Worm (Caenorhabditis elegans) whole organism, L4 larva: ENCODE data around the gene T27E4.5.

Experiments used
- D1046.2 ChIP-seq: fragments of 200-800 bp; sonication (Bioruptor generic); IDR thresholded peaks from 2 replicates; pipeline ENCODE4 v1.3.6; 2022; ENCODE audit warnings: missing genetic modification characterization, missing compliant biosample characterization
- F26F4.8 ChIP-seq: fragments of 200-800 bp; sonication (Bioruptor generic); conservative IDR thresholded peaks from 2 replicates; pipeline ENCODE4 v1.3.6; 2022; ENCODE audit warnings: missing genetic modification characterization, missing compliant biosample characterization
- F37D6.2 ChIP-seq: sonication (generic microtip); optimal IDR thresholded peaks from 2 replicates; lab custom pipeline; 2016; ENCODE audit warnings: mild to moderate bottlenecking, missing genetic modification characterization, missing compliant biosample characterization
- F44E2.7 ChIP-seq: fragments of 200-800 bp; sonication (Bioruptor generic); IDR thresholded peaks from 2 replicates; pipeline ENCODE4 v2.1.2; 2022; ENCODE audit warnings: missing genetic modification characterization, missing compliant biosample characterization
- F49E8.2 ChIP-seq: sonication (generic microtip); optimal IDR thresholded peaks from 2 replicates; lab custom pipeline; 2016; ENCODE audit warnings: missing compliant biosample characterization, mild to moderate bottlenecking, missing genetic modification characterization, borderline replicate concordance
- R02D3.7 ChIP-seq: fragments of 150-350 bp; sonication (generic microtip); optimal IDR thresholded peaks from 3 replicates; lab custom pipeline; 2014; ENCODE audit warnings: missing biosample characterization, missing genetic modification characterization
- Y105C5A.15 ChIP-seq: fragments of 200-800 bp; sonication (Bioruptor generic); IDR thresholded peaks from 2 replicates; pipeline ENCODE4 v1.3.6; 2022; ENCODE audit warnings: missing genetic modification characterization, missing compliant biosample characterization
- Y48G9A.11 ChIP-seq: fragments of 200-800 bp; sonication (Bioruptor generic); IDR thresholded peaks from 2 replicates; pipeline ENCODE4 v1.3.6; 2022; ENCODE audit warnings: missing genetic modification reagents, missing genetic modification characterization, missing compliant biosample characterization
- Y75B8A.6 ChIP-seq: fragments of 200-800 bp; sonication (Bioruptor generic); IDR thresholded peaks from 2 replicates; pipeline ENCODE4 v1.3.6; 2022; ENCODE audit warnings: missing genetic modification reagents, missing genetic modification characterization, missing compliant biosample characterization
- aha-1 ChIP-seq: fragments of 150-350 bp; peaks from one replicate; lab custom pipeline; 2014; ENCODE audit warnings: missing biosample characterization, missing genetic modification characterization
- aly-2 ChIP-seq: sonication (generic microtip); optimal IDR thresholded peaks from 2 replicates; lab custom pipeline; 2018; ENCODE audit warnings: missing biosample characterization, missing genetic modification characterization
- arid-1 ChIP-seq: fragments of 200-800 bp; sonication (Bioruptor generic); conservative IDR thresholded peaks from 2 replicates; pipeline ENCODE4 v1.3.6; 2022; ENCODE audit warnings: missing genetic modification reagents, missing genetic modification characterization, missing compliant biosample characterization
- ceh-32 ChIP-seq: sonication (generic microtip); optimal IDR thresholded peaks from 2 replicates; lab custom pipeline; 2016; ENCODE audit warnings: mild to moderate bottlenecking, missing genetic modification characterization, missing compliant biosample characterization; ENCODE audit not compliant: poor library complexity
- ceh-82 ChIP-seq: sonication (generic microtip); optimal IDR thresholded peaks from 2 replicates; lab custom pipeline; 2017; ENCODE audit warnings: missing biosample characterization, missing genetic modification characterization
- ces-1 ChIP-seq: fragments of 150-350 bp; sonication (generic microtip); optimal IDR thresholded peaks from 4 replicates; lab custom pipeline; 2014; ENCODE audit warnings: missing biosample characterization, missing genetic modification reagents, missing genetic modification characterization
- daf-12 ChIP-seq: fragments of 150-350 bp; optimal IDR thresholded peaks from 2 replicates; lab custom pipeline; 2014; ENCODE audit warnings: missing biosample characterization, missing genetic modification reagents, missing genetic modification characterization
- daf-16 ChIP-seq, 3 experiments: sonication (generic microtip); optimal IDR thresholded peaks; 2 replicates each; lab custom pipeline; 2016 to 2017; ENCODE audit warnings: missing genetic modification characterization in 3 of 3, missing genetic modification reagents in 3 of 3, mild to moderate bottlenecking in 2 of 3, missing compliant biosample characterization in 2 of 3, missing biosample characterization in 1 of 3, moderate library complexity in 1 of 3
- daf-19 ChIP-seq: fragments of 200-800 bp; sonication (Bioruptor generic); conservative IDR thresholded peaks from 2 replicates; pipeline ENCODE4 v1.3.6; 2022; ENCODE audit warnings: missing genetic modification characterization, missing compliant biosample characterization
- dmd-8 ChIP-seq: fragments of 200-800 bp; sonication (Bioruptor generic); IDR thresholded peaks from 2 replicates; pipeline ENCODE4 v1.3.6; 2022; ENCODE audit warnings: missing genetic modification characterization, missing compliant biosample characterization
- dmd-9 ChIP-seq: fragments of 200-800 bp; sonication (Bioruptor generic); IDR thresholded peaks from 2 replicates; pipeline ENCODE4 v1.3.6; 2022; ENCODE audit warnings: missing genetic modification reagents, missing genetic modification characterization, missing compliant biosample characterization
- egl-43 ChIP-seq: fragments of 200-800 bp; sonication (Bioruptor generic); IDR thresholded peaks from 2 replicates; pipeline ENCODE4 v1.3.6; 2022; ENCODE audit warnings: missing genetic modification reagents, missing genetic modification characterization, missing compliant biosample characterization
- hif-1 ChIP-seq, 2 experiments: sonication (generic microtip); optimal IDR thresholded peaks; 2 replicates each; lab custom pipeline; 2016 to 2017; ENCODE audit warnings: missing compliant biosample characterization in 2 of 2, missing genetic modification characterization in 2 of 2, missing genetic modification reagents in 2 of 2, missing genotype in 2 of 2, mild to moderate bottlenecking in 1 of 2
- hlh-11 ChIP-seq: fragments of 200-800 bp; sonication (Bioruptor generic); optimal IDR thresholded peaks from 2 replicates; lab custom pipeline; 2018; ENCODE audit warnings: mild to moderate bottlenecking, missing genetic modification characterization, missing compliant biosample characterization
- hlh-30 ChIP-seq: sonication (generic microtip); optimal IDR thresholded peaks from 2 replicates; lab custom pipeline; 2017; ENCODE audit warnings: antibody characterized with exemption, mild to moderate bottlenecking, missing genetic modification characterization, missing compliant biosample characterization; ENCODE audit not compliant: insufficient read depth
- hmg-1.1 ChIP-seq: fragments of 200-800 bp; sonication (Bioruptor generic); IDR thresholded peaks from 2 replicates; pipeline ENCODE4 v1.3.6; 2022; ENCODE audit warnings: missing genetic modification reagents, missing genetic modification characterization, missing compliant biosample characterization
- lin-13 ChIP-seq: fragments of 150-350 bp; optimal IDR thresholded peaks from 2 replicates; lab custom pipeline; 2014; ENCODE audit warnings: missing biosample characterization, missing genetic modification reagents, missing genetic modification characterization
- lin-15B ChIP-seq: fragments of 150-350 bp; sonication (generic microtip); optimal IDR thresholded peaks from 3 replicates; lab custom pipeline; 2014; ENCODE audit warnings: missing biosample characterization, missing genetic modification characterization
- lir-3 ChIP-seq: sonication (generic microtip); optimal IDR thresholded peaks from 2 replicates; lab custom pipeline; 2016; ENCODE audit warnings: mild to moderate bottlenecking, missing genetic modification characterization, missing compliant biosample characterization
- lsy-2 ChIP-seq, 2 experiments: fragments of 150-350 bp in 1 of 2; sonication (generic microtip) in 1 of 2; optimal IDR thresholded peaks; 2 replicates each; lab custom pipeline; 2014 to 2017; ENCODE audit warnings: missing biosample characterization in 2 of 2, missing genetic modification characterization in 2 of 2
- madf-5 ChIP-seq, 2 experiments: fragments of 200-800 bp; sonication (Bioruptor generic); IDR thresholded peaks; 2 replicates each; pipeline ENCODE4 v1.3.6; 2022; ENCODE audit warnings: missing compliant biosample characterization in 2 of 2, missing genetic modification characterization in 2 of 2
- mdt-29 ChIP-seq: fragments of 200-800 bp; sonication (Bioruptor generic); IDR thresholded peaks from 2 replicates; pipeline ENCODE4 v1.3.6; 2022; ENCODE audit warnings: missing genetic modification reagents, missing genetic modification characterization, missing compliant biosample characterization
- mep-1 ChIP-seq: fragments of 150-350 bp; sonication (generic microtip); optimal IDR thresholded peaks from 3 replicates; lab custom pipeline; 2014; ENCODE audit warnings: missing biosample characterization, missing genetic modification characterization
- mes-2 ChIP-seq: sonication (generic microtip); optimal IDR thresholded peaks from 2 replicates; lab custom pipeline; 2016; ENCODE audit warnings: missing genotype, mild to moderate bottlenecking, missing genetic modification characterization, missing compliant biosample characterization; ENCODE audit not compliant: poor library complexity, severe bottlenecking
- mxl-2 ChIP-seq: fragments of 200-800 bp; sonication (Bioruptor generic); conservative IDR thresholded peaks from 2 replicates; pipeline ENCODE4 v1.3.6; 2022; ENCODE audit warnings: missing genetic modification reagents, missing genetic modification characterization, missing compliant biosample characterization
- nhr-102 ChIP-seq: sonication (generic microtip); optimal IDR thresholded peaks from 2 replicates; lab custom pipeline; 2016; ENCODE audit warnings: mild to moderate bottlenecking, missing genetic modification characterization, moderate library complexity, missing compliant biosample characterization
- nhr-237 ChIP-seq: sonication (generic microtip); optimal IDR thresholded peaks from 2 replicates; lab custom pipeline; 2017; ENCODE audit warnings: missing biosample characterization, missing genetic modification characterization
- nhr-28 ChIP-seq: fragments of 150-350 bp; optimal IDR thresholded peaks from 2 replicates; lab custom pipeline; 2014; ENCODE audit warnings: missing biosample characterization, missing genetic modification characterization
- nhr-48 ChIP-seq: sonication (generic microtip); optimal IDR thresholded peaks from 2 replicates; lab custom pipeline; 2016; ENCODE audit warnings: mild to moderate bottlenecking, missing genetic modification characterization, missing compliant biosample characterization
- nhr-77 ChIP-seq: fragments of 150-350 bp; optimal IDR thresholded peaks from 2 replicates; lab custom pipeline; 2014; ENCODE audit warnings: missing biosample characterization, missing genetic modification characterization
- php-3 ChIP-seq: fragments of 200-800 bp; sonication (Bioruptor generic); IDR thresholded peaks from 2 replicates; pipeline ENCODE4 v1.3.6; 2022; ENCODE audit warnings: missing genetic modification reagents, missing genetic modification characterization, missing compliant biosample characterization
- rbr-2 ChIP-seq: sonication (generic microtip); optimal IDR thresholded peaks from 2 replicates; lab custom pipeline; 2016; ENCODE audit warnings: missing genotype, missing genetic modification characterization, missing compliant biosample characterization
- sdz-12 ChIP-seq: fragments of 200-800 bp; sonication (Bioruptor generic); optimal IDR thresholded peaks from 2 replicates; lab custom pipeline; 2018; ENCODE audit warnings: mild to moderate bottlenecking, missing genetic modification characterization, missing compliant biosample characterization
- set-16 ChIP-seq: fragments of 200-800 bp; sonication (Bioruptor generic); IDR thresholded peaks from 2 replicates; pipeline ENCODE4 v1.3.6; 2022; ENCODE audit warnings: missing genetic modification reagents, missing genetic modification characterization, missing compliant biosample characterization
- skn-1 ChIP-seq: fragments of 150-350 bp; optimal IDR thresholded peaks from 2 replicates; lab custom pipeline; 2014; ENCODE audit warnings: missing biosample characterization, missing genetic modification characterization
- snpc-1.2 ChIP-seq: fragments of 200-800 bp; sonication (Bioruptor generic); IDR thresholded peaks from 2 replicates; pipeline ENCODE4 v1.3.6; 2022; ENCODE audit warnings: missing genetic modification reagents, missing genetic modification characterization, missing compliant biosample characterization
- snpc-4 ChIP-seq: fragments of 150-350 bp; optimal IDR thresholded peaks from 2 replicates; lab custom pipeline; 2014; ENCODE audit warnings: missing biosample characterization, missing genetic modification characterization
- spr-1 ChIP-seq: sonication (generic microtip); optimal IDR thresholded peaks from 2 replicates; lab custom pipeline; 2016; ENCODE audit warnings: mild to moderate bottlenecking, missing genetic modification characterization, missing compliant biosample characterization
- spr-3 ChIP-seq: fragments of 200-800 bp; sonication (Bioruptor generic); optimal IDR thresholded peaks from 2 replicates; lab custom pipeline; 2018; ENCODE audit warnings: mild to moderate bottlenecking, missing genetic modification characterization, missing compliant biosample characterization
- unc-39 ChIP-seq: sonication (generic microtip); optimal IDR thresholded peaks from 2 replicates; lab custom pipeline; 2017; ENCODE audit warnings: missing biosample characterization, missing genetic modification characterization
- zag-1 ChIP-seq: fragments of 150-350 bp; optimal IDR thresholded peaks from 2 replicates; lab custom pipeline; 2014; ENCODE audit warnings: missing biosample characterization, missing genetic modification characterization
- zfp-2 ChIP-seq: sonication (generic microtip); optimal IDR thresholded peaks from 2 replicates; lab custom pipeline; 2016; ENCODE audit warnings: mild to moderate bottlenecking, missing genetic modification characterization, missing compliant biosample characterization
- ztf-7 ChIP-seq: fragments of 150-350 bp; optimal IDR thresholded peaks from 2 replicates; lab custom pipeline; 2014; ENCODE audit warnings: missing biosample characterization, missing genetic modification characterization

The T27E4.5 gene

DNA sequence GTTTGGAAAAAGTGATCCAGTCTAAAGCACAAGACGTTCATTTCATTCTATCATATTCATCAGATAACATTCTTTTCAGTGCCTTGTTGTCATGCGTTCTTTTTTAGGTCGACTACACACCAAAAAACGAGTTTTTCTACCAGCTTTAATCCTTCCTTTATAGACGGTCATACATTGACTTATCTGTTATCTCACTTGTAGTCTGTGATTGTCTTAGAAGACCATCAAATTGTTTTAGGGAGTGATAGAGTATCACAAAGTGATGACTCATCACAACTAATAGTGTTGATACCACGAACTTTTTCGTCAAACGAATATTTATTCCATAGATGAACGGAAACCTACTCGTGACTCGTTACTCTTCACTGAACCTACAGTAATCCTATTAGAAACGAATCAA lies 16.3 kb upstream of the T27E4.5 start:
- TF ChIP-seq set-16 (no peak), mdt-29 (no peak), snpc-1.2 (GFP tag; lab: Robert Waterston, UW) (no peak), nhr-102 (tag; lab: Kevin White, UChicago) (no peak), dmd-9 (GFP tag; lab: Robert Waterston, UW) (no peak), lir-3 (no peak), daf-12 (tag; lab: Kevin White, UChicago) (no peak), skn-1 (no peak), nhr-77 (tag; lab: Kevin White, UChicago) (no peak), zag-1 (tag; lab: Kevin White, UChicago) (no peak), hmg-1.1 (GFP tag; lab: Robert Waterston, UW) (0 out of 2 replicates have a peak, but pooled peaks have one; percentile 19), hlh-30 (tag; lab: Kevin White, UChicago) (peak; percentile 62), snpc-4 (tag; lab: Kevin White, UChicago) (no peak), F44E2.7 (GFP tag; lab: Robert Waterston, UW) (no peak), lin-13 (GFP tag; lab: Kevin White, UChicago) (no peak), hif-1 (tag; optimal IDR thresholded peaks at IDR 0.05; lab: Kevin White, UChicago) (no peak), hlh-11 (tag; lab: Kevin White, UChicago) (peak; percentile 67), daf-19 (GFP tag; lab: Robert Waterston, UW) (no peak), daf-16 (GFP tag; optimal IDR thresholded peaks at IDR 0.05; lab: Kevin White, UChicago) (no peak), daf-16 (tag; optimal IDR thresholded peaks at IDR 0.05; lab: Kevin White, UChicago) (peak; percentile 25), dmd-8 (no peak), unc-39 (tag; lab: Kevin White, UChicago) (no peak), D1046.2 (GFP tag; lab: Robert Waterston, UW) (no peak), aly-2 (tag; lab: Kevin White, UChicago) (no peak), rbr-2 (tag; lab: Kevin White, UChicago) (no peak), mxl-2 (GFP tag; lab: Robert Waterston, UW) (no peak), Y48G9A.11 (GFP tag; lab: Robert Waterston, UW) (no peak), F26F4.8 (no peak), egl-43 (GFP tag; lab: Robert Waterston, UW) (no peak), lsy-2 (tag; optimal IDR thresholded peaks at IDR 0.05; lab: Kevin White, UChicago) (peak in 1 of 2 experiments; percentile 10), nhr-237 (no peak), F49E8.2 (tag; lab: Kevin White, UChicago) (no peak), Y75B8A.6 (GFP tag; lab: Robert Waterston, UW) (no peak), nhr-28 (tag; lab: Kevin White, UChicago) (peak; percentile 90), lin-15B (no peak), ceh-32 (tag; lab: Kevin White, UChicago) (no peak), aha-1 (tag; lab: Kevin White, UChicago) (peak; percentile 26), zfp-2 (tag; lab: Kevin White, UChicago) (no peak), mes-2 (peak; percentile 30), ces-1 (GFP tag; lab: Kevin White, UChicago) (no peak), Y105C5A.15 (GFP tag; lab: Robert Waterston, UW) (no peak), arid-1 (GFP tag; lab: Robert Waterston, UW) (no peak), spr-3 (GFP tag; lab: Kevin White, UChicago) (no peak), sdz-12 (GFP tag; lab: Kevin White, UChicago) (no peak), php-3 (no peak), madf-5 (GFP tag; IDR thresholded peaks at IDR 0.05; lab: Robert Waterston, UW) (no peak), spr-1 (tag; lab: Kevin White, UChicago) (no peak), mep-1 (tag; lab: Kevin White, UChicago) (no peak), ztf-7 (tag; lab: Kevin White, UChicago) (no peak), F37D6.2 (tag; lab: Kevin White, UChicago) (no peak), ceh-82 (no peak), nhr-48 (tag; lab: Kevin White, UChicago) (peak; percentile 88), R02D3.7 (tag; lab: Kevin White, UChicago) (no peak)
